Comparison of ENCODE assay signal across 4 fruit fly cellular contexts in the genomic region with DNA sequence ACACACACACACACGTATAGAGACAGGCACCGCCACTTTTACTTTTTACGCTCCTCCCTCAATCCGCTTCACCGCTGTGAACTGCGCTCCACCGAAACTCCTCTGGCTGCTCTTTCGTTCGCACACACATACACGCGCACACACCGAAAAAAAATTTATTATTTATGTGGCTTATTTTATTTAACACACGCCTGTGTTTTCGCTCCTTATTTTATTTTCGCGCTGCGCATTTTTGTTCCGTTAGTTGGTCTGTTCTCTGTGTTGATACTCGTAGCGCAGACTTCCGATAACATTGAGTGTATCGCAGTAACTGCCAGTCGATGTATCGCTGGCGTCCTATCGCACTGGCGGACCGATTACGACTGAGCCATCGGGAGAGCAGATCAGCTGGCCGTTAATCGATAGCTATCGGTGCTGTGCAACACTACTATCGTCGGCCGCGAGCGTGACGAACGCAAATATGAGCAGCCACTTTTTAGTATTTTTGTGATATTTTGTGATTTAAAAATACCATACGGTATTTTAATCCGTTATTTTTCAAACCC.
TF ChIP-seq lines count a peak whose summit lies in the region.

TSS of gene Snx27 (minus strand) at position 356 of the 545 bp plus-strand sequence.

TF ChIP-seq in whole organism, adult, 20 proteins besides CTCF, POLR2A, EP300 and RAD21 (continued from another document):
- TF ChIP-seq kay (GFP tag; lab: Kevin White, UChicago; ENCODE audit: borderline replicate concordance), result no peak
- TF ChIP-seq CG5204 (GFP tag; optimal IDR thresholded peaks at IDR 0.05; lab: Kevin White, UChicago), result no peak
- TF ChIP-seq Clk (GFP tag; optimal IDR thresholded peaks at IDR 0.05; lab: Kevin White, UChicago), result no peak

TF ChIP-seq in whole organism, embryonic, 481 proteins besides CTCF, POLR2A, EP300 and RAD21 (continued from another document and continues in another):
- TF ChIP-seq bcd (GFP tag; optimal IDR thresholded peaks at IDR 0.05; lab: Kevin White, UChicago) (peak; percentile 53), sc (optimal IDR thresholded peaks at IDR 0.05; lab: Kevin White, UChicago) (no peak), sc (GFP tag; optimal IDR thresholded peaks at IDR 0.05; lab: Kevin White, UChicago) (no peak), Nf-YA (GFP tag; IDR thresholded peaks at IDR 0.05; lab: Robert Waterston, UW) (no peak), Dek (tag; optimal IDR thresholded peaks at IDR 0.05; lab: Kevin White, UChicago) (peak; percentile 47), sr (GFP tag; IDR thresholded peaks at IDR 0.05; lab: Robert Waterston, UW) (0 out of 3 replicates have a peak, but pooled peaks have one; percentile 32), CG16813 (GFP tag; IDR thresholded peaks at IDR 0.05; lab: Robert Waterston, UW; ENCODE audit: partially characterized antibody) (peak; percentile 100), ham (GFP tag; IDR thresholded peaks at IDR 0.05; lab: Robert Waterston, UW) (no peak), CG5245 (GFP tag; optimal IDR thresholded peaks at IDR 0.05; lab: Kevin White, UChicago) (peak; percentile 24), CG3995 (GFP tag; optimal IDR thresholded peaks at IDR 0.05; lab: Kevin White, UChicago) (peak; percentile 38), Bdp1 (GFP tag; optimal IDR thresholded peaks at IDR 0.05; lab: Kevin White, UChicago) (no peak), gt (GFP tag; IDR thresholded peaks at IDR 0.05; lab: Robert Waterston, UW) (no peak), Sry-β (GFP tag; optimal IDR thresholded peaks at IDR 0.05; lab: Kevin White, UChicago) (no peak), CG31224 (GFP tag; IDR thresholded peaks at IDR 0.05; lab: Robert Waterston, UW) (0 out of 2 replicates have a peak, but pooled peaks have one; percentile 19), da (GFP tag; optimal IDR thresholded peaks at IDR 0.05; lab: Kevin White, UChicago) (no peak), CG10209 (GFP tag; optimal IDR thresholded peaks at IDR 0.05; lab: Kevin White, UChicago) (peak; percentile 7), CG5180 (GFP tag; optimal IDR thresholded peaks at IDR 0.05; lab: Kevin White, UChicago) (no peak), crp (GFP tag; optimal IDR thresholded peaks at IDR 0.05; lab: Kevin White, UChicago) (peak; percentile 93 to 98), CG8944 (GFP tag; optimal IDR thresholded peaks at IDR 0.05; lab: Kevin White, UChicago) (peak; percentile 43), hkb (optimal IDR thresholded peaks at IDR 0.05; lab: Kevin White, UChicago) (no peak), hkb (GFP tag; IDR thresholded peaks at IDR 0.05; lab: Robert Waterston, UW) (peak; percentile 14; the same call in 1 of the 2 replicates), CG5953 (GFP tag; IDR thresholded peaks at IDR 0.05; lab: Robert Waterston, UW) (no peak), Bteb2 (GFP tag; optimal IDR thresholded peaks at IDR 0.05; lab: Kevin White, UChicago) (peak; percentile 56), Camta (GFP tag; optimal IDR thresholded peaks at IDR 0.05; lab: Kevin White, UChicago) (peak; percentile 6), aop (GFP tag; IDR thresholded peaks at IDR 0.05; lab: Robert Waterston, UW) (no peak), Fer2 (tag; optimal IDR thresholded peaks at IDR 0.05; lab: Kevin White, UChicago) (no peak), B-H2 (GFP tag; optimal IDR thresholded peaks at IDR 0.05; lab: Kevin White, UChicago) (peak; percentile 50), CG6689 (GFP tag; IDR thresholded peaks at IDR 0.05; lab: Robert Waterston, UW) (no peak), wdn (GFP tag; IDR thresholded peaks at IDR 0.05; lab: Robert Waterston, UW) (no peak), CG11695 (GFP tag; IDR thresholded peaks at IDR 0.05; lab: Robert Waterston, UW) (no peak; the same call in 2 of the 3 replicates), exex (tag; optimal IDR thresholded peaks at IDR 0.05; lab: Kevin White, UChicago) (no peak), NC2α (GFP tag; optimal IDR thresholded peaks at IDR 0.05; lab: Kevin White, UChicago) (no peak), dimm (GFP tag; IDR thresholded peaks at IDR 0.05; lab: Robert Waterston, UW) (no peak), CG1792 (GFP tag; optimal IDR thresholded peaks at IDR 0.05; lab: Kevin White, UChicago) (peak; percentile 32), pfk (GFP tag; optimal IDR thresholded peaks at IDR 0.05; lab: Kevin White, UChicago) (peak; percentile 18), jigr1 (GFP tag; IDR thresholded peaks at IDR 0.05; lab: Robert Waterston, UW) (no peak), pnt (GFP tag; optimal IDR thresholded peaks at IDR 0.05; lab: Kevin White, UChicago) (no peak), pros (GFP tag; optimal IDR thresholded peaks at IDR 0.05; lab: Kevin White, UChicago) (no peak), sisA (GFP tag; IDR thresholded peaks at IDR 0.05; lab: Robert Waterston, UW) (0 out of 2 replicates have a peak, but pooled peaks have one; percentile 21), tio (GFP tag; optimal IDR thresholded peaks at IDR 0.05; lab: Kevin White, UChicago) (no peak), cato (GFP tag; optimal IDR thresholded peaks at IDR 0.05; lab: Kevin White, UChicago; ENCODE audit: borderline replicate concordance) (no peak)

TF ChIP-seq in whole organism, prepupa, 60 proteins besides CTCF, POLR2A, EP300 and RAD21 (continued from another document):
- peak; percentile 4 for TF ChIP-seq CG34406 (GFP tag; optimal IDR thresholded peaks at IDR 0.05; lab: Kevin White, UChicago)
- TF ChIP-seq ss (GFP tag; optimal IDR thresholded peaks at IDR 0.05; lab: Kevin White, UChicago), result peak; percentile 16 to 31
- TF ChIP-seq achi (GFP tag; optimal IDR thresholded peaks at IDR 0.05; lab: Kevin White, UChicago), result no peak
- 0 out of 2 replicates have a peak, but pooled peaks have one; percentile 14 for TF ChIP-seq Gug (GFP tag; IDR thresholded peaks at IDR 0.05; lab: Robert Waterston, UW)
- TF ChIP-seq Hr39 (GFP tag; optimal IDR thresholded peaks at IDR 0.05; lab: Kevin White, UChicago), result peak; percentile 22
- peak; percentile 37 for TF ChIP-seq lz (GFP tag; optimal IDR thresholded peaks at IDR 0.05; lab: Kevin White, UChicago)
- peak; percentile 44; the same call in 1 of the 3 replicates for TF ChIP-seq eg (GFP tag; IDR thresholded peaks at IDR 0.05; lab: Robert Waterston, UW)
- peak; percentile 45 for TF ChIP-seq topi (GFP tag; optimal IDR thresholded peaks at IDR 0.05; lab: Kevin White, UChicago)
- peak; percentile 14 for TF ChIP-seq Smox (GFP tag; optimal IDR thresholded peaks at IDR 0.05; lab: Kevin White, UChicago)
- TF ChIP-seq salr (GFP tag; optimal IDR thresholded peaks at IDR 0.05; lab: Kevin White, UChicago), result no peak
- no peak for TF ChIP-seq dac (GFP tag; optimal IDR thresholded peaks at IDR 0.05; lab: Kevin White, UChicago)
- TF ChIP-seq Sox102F (GFP tag; optimal IDR thresholded peaks at IDR 0.05; lab: Kevin White, UChicago), result peak; percentile 54
- no peak for TF ChIP-seq CG10631 (GFP tag; optimal IDR thresholded peaks at IDR 0.05; lab: Kevin White, UChicago)
- TF ChIP-seq CG11294 (GFP tag; IDR thresholded peaks at IDR 0.05; lab: Robert Waterston, UW), result no peak
- TF ChIP-seq CG6163 (GFP tag; IDR thresholded peaks at IDR 0.05; lab: Robert Waterston, UW), result peak; percentile 32; the same call in 1 of the 3 replicates

TF ChIP-seq in whole organism, wandering third instar larva, 38 proteins besides CTCF, POLR2A, EP300 and RAD21 (continued from another document):
- TF ChIP-seq OdsH (GFP tag; optimal IDR thresholded peaks at IDR 0.05; lab: Kevin White, UChicago), result no peak
- peak; percentile 62 for TF ChIP-seq Jra (GFP tag; optimal IDR thresholded peaks at IDR 0.05; lab: Kevin White, UChicago)
- no peak for TF ChIP-seq CG9705 (GFP tag; optimal IDR thresholded peaks at IDR 0.05; lab: Kevin White, UChicago)
- TF ChIP-seq Vsx2 (GFP tag; optimal IDR thresholded peaks at IDR 0.05; lab: Kevin White, UChicago; ENCODE audit: partially characterized antibody), result no peak
- no peak for TF ChIP-seq GATAd (GFP tag; optimal IDR thresholded peaks at IDR 0.05; lab: Kevin White, UChicago)
- TF ChIP-seq tai (GFP tag; optimal IDR thresholded peaks at IDR 0.05; lab: Kevin White, UChicago), result no peak
- no peak for TF ChIP-seq pan (optimal IDR thresholded peaks at IDR 0.05; lab: Kevin White, UChicago)
- peak; percentile 85 for TF ChIP-seq fru (GFP tag; optimal IDR thresholded peaks at IDR 0.05; lab: Kevin White, UChicago)
- TF ChIP-seq brk (GFP tag; optimal IDR thresholded peaks at IDR 0.05; lab: Kevin White, UChicago), result peak; percentile 78
- TF ChIP-seq woc (GFP tag; optimal IDR thresholded peaks at IDR 0.05; lab: Kevin White, UChicago), result peak; percentile 35
- TF ChIP-seq HLH106 (tag; optimal IDR thresholded peaks at IDR 0.05; lab: Kevin White, UChicago), result no peak
- no peak for TF ChIP-seq Dif (GFP tag; optimal IDR thresholded peaks at IDR 0.05; lab: Kevin White, UChicago; ENCODE audit: partially characterized antibody)
- peak; percentile 29 for TF ChIP-seq Sp1 (GFP tag; optimal IDR thresholded peaks at IDR 0.05; lab: Kevin White, UChicago)
